Worm (Caenorhabditis elegans): ENCODE measurements around the gene F56C9.8.
A peak's percentile ranks its signal among the peaks of the same experiment; 100 is the strongest.

The F56C9.8 gene

ce11 chrIII:7323331-7323730 lies 4.0 kb upstream of the F56C9.8 start:
- TF ChIP-seq ham-2 (GFP tag; optimal IDR thresholded peaks at IDR 0.05) (no peak), lin-13 (tag; optimal IDR thresholded peaks at IDR 0.05) (no peak), mls-2 (tag; optimal IDR thresholded peaks at IDR 0.05) (no peak), ceh-39 (tag; optimal IDR thresholded peaks at IDR 0.05) (no peak), lsy-2 (tag; optimal IDR thresholded peaks at IDR 0.05) (no peak), nhr-28 (tag; optimal IDR thresholded peaks at IDR 0.05) (no peak), drap-1 (GFP tag; optimal IDR thresholded peaks at IDR 0.05) (no peak), tbx-8 (GFP tag; optimal IDR thresholded peaks at IDR 0.05) (no peak), zip-8 (tag; optimal IDR thresholded peaks at IDR 0.05) (no peak), sem-2 (GFP tag; optimal IDR thresholded peaks at IDR 0.05) (no peak)

- peak; percentile 79 for TF ChIP-seq pha-4 (tag; optimal IDR thresholded peaks at IDR 0.05)
- no peak for TF ChIP-seq elt-1 (tag; optimal IDR thresholded peaks at IDR 0.05; ENCODE audit: borderline replicate concordance, insufficient read depth)
These were observed 2.7 kb upstream of the F56C9.8 start for ce11 chrIII:7322018-7322417.

ce11 chrIII:7317354-7317753 lies 2.0 kb downstream of the F56C9.8 start:
- TF ChIP-seq unc-62 (GFP tag; optimal IDR thresholded peaks at IDR 0.05) (no peak), pha-4 (tag; optimal IDR thresholded peaks at IDR 0.05) (peak; percentile 83)

- no peak for TF ChIP-seq nhr-76 (tag; optimal IDR thresholded peaks at IDR 0.05)
- TF ChIP-seq pha-4 (tag; optimal IDR thresholded peaks at IDR 0.05), result no peak
- TF ChIP-seq flh-1 (GFP tag; optimal IDR thresholded peaks at IDR 0.05), result no peak
- TF ChIP-seq nhr-2 (tag; optimal IDR thresholded peaks at IDR 0.05), result no peak
- TF ChIP-seq ceh-83 (GFP tag; optimal IDR thresholded peaks at IDR 0.05), result no peak
- no peak for TF ChIP-seq nhr-12 (tag; optimal IDR thresholded peaks at IDR 0.05)
- TF ChIP-seq sptf-1 (tag; optimal IDR thresholded peaks at IDR 0.05), result no peak
- TF ChIP-seq nhr-28 (tag; optimal IDR thresholded peaks at IDR 0.05), result no peak
- TF ChIP-seq M03D4.4 (tag; optimal IDR thresholded peaks at IDR 0.05), result no peak
- no peak for TF ChIP-seq cnd-1 (tag; optimal IDR thresholded peaks at IDR 0.05)
- no peak for TF ChIP-seq ceh-39 (tag; optimal IDR thresholded peaks at IDR 0.05)
- no peak for TF ChIP-seq unc-39 (tag; optimal IDR thresholded peaks at IDR 0.05)
- no peak for TF ChIP-seq drap-1 (GFP tag; optimal IDR thresholded peaks at IDR 0.05)
- no peak for TF ChIP-seq lin-32 (GFP tag; optimal IDR thresholded peaks at IDR 0.05)
- TF ChIP-seq unc-62 (GFP tag; optimal IDR thresholded peaks at IDR 0.05), result no peak
- no peak for TF ChIP-seq mep-1 (tag; optimal IDR thresholded peaks at IDR 0.05)
- TF ChIP-seq ztf-11 (tag; optimal IDR thresholded peaks at IDR 0.05), result no peak
- no peak for TF ChIP-seq unc-120 (tag; optimal IDR thresholded peaks at IDR 0.05; ENCODE audit: poor library complexity, severe bottlenecking)
- TF ChIP-seq tbx-8 (GFP tag; optimal IDR thresholded peaks at IDR 0.05), result no peak
These were observed 4.3 kb downstream of the F56C9.8 start, which contains the start of gene nspg-6 for ce11 chrIII:7314927-7315547. Gene nspg-6, minus strand, starts transcription at chrIII:7314977.

ce11 chrIII:7314473-7314872 lies 4.8 kb downstream of the F56C9.8 start:
- TF ChIP-seq sem-2 (GFP tag; optimal IDR thresholded peaks at IDR 0.05) (no peak), hlh-1 (tag; optimal IDR thresholded peaks at IDR 0.05) (no peak), flh-1 (GFP tag; optimal IDR thresholded peaks at IDR 0.05) (no peak), tbx-8 (GFP tag; optimal IDR thresholded peaks at IDR 0.05) (no peak), cnd-1 (tag; optimal IDR thresholded peaks at IDR 0.05) (no peak), pha-4 (tag; optimal IDR thresholded peaks at IDR 0.05) (no peak)

ce11 chrIII:7310662-7311340 lies 8.5 kb downstream of the F56C9.8 start, which contains the start of the genes F56C9.6 and F56C9.3:
Gene F56C9.6, minus strand, starts transcription at chrIII:7310773.
Gene F56C9.3, plus strand, starts transcription at chrIII:7311290.
- TF ChIP-seq hlh-1 (tag; optimal IDR thresholded peaks at IDR 0.05) (no peak), ceh-43 (GFP tag; optimal IDR thresholded peaks at IDR 0.05) (no peak), cnd-1 (tag; optimal IDR thresholded peaks at IDR 0.05) (no peak), mab-5 (tag; optimal IDR thresholded peaks at IDR 0.05) (no peak), ceh-39 (tag; optimal IDR thresholded peaks at IDR 0.05) (no peak), nhr-12 (tag; optimal IDR thresholded peaks at IDR 0.05) (no peak), pha-4 (tag; optimal IDR thresholded peaks at IDR 0.05) (no peak), bed-3 (GFP tag; optimal IDR thresholded peaks at IDR 0.05) (no peak)
